Fruit fly (Drosophila melanogaster): Measurements from ENCODE around the gene CG14445.

- TF ChIP-seq usp (GFP tag; optimal IDR thresholded peaks at IDR 0.05): no peak
- TF ChIP-seq CG8478 (optimal IDR thresholded peaks at IDR 0.05): no peak
- no peak for TF ChIP-seq psq (optimal IDR thresholded peaks at IDR 0.05)
- no peak for TF ChIP-seq pan (optimal IDR thresholded peaks at IDR 0.05)
Measured at dm6 chrX:6202509-6202979, 34.6 kb upstream of the CG14445 start, which contains the start of gene vanin-like.

All from whole organism.